Worm (Caenorhabditis elegans): Measurements from ENCODE around the gene nhr-105.

DNA sequence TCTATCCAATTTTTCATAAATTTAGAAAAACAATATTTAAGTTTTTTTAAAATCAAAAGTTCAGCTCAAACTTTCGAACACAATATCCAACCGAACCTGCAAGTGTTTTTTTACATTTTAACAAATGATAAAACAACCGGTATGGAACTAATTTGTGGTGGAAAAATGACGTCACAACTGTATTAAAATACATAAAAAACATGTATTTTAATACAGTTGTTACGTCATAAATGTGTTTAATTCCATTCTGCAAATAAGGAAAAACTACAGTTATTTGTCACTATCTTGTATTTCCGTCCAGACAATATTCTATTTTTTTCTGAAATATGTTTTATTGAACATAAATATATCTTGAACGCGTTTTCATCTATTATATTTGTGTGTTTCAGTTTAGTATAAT, 37.7 kb upstream of the nhr-105 start:
- no peak for TF ChIP-seq flt-1 (GFP tag; IDR thresholded peaks at IDR 0.05)
- no peak for TF ChIP-seq klf-2 (GFP tag; conservative IDR thresholded peaks at IDR 0.05)
